Worm (Caenorhabditis elegans): Measurements from ENCODE around the gene C29F7.1.

The C29F7.1 gene

DNA sequence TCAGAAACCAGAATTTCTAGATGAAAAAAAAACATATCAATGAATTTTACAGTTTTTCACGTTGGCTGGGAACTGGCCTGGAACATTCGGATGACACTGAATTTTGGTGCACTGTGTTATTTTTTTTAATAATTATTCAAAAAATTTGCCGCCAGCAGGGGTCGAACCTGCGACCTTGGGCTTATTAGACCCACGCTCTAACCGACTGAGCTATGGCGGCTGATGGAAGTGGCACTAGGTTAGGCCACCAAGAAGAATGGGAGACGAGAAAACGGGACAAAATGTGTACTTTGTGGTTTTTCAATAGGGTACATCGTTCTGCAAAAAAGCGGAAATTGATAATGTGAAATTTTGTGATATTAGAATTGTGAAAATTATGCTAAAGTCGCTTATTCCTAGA, 5.2 kb downstream of the C29F7.1 start (continued):
- TF ChIP-seq zfp-3 (GFP tag; conservative IDR thresholded peaks at IDR 0.05), result 0 out of 2 replicates have a peak, but pooled peaks have one; percentile 39
- peak; percentile 71; the same call in 1 of the 2 replicates for TF ChIP-seq arid-1 (GFP tag; conservative IDR thresholded peaks at IDR 0.05)
- no peak for TF ChIP-seq unc-62 (GFP tag; optimal IDR thresholded peaks at IDR 0.05 in 1 of 2)
- no peak for TF ChIP-seq unc-62 (tag; optimal IDR thresholded peaks at IDR 0.05)
- peak; percentile 58 for TF ChIP-seq hlh-11 (tag; optimal IDR thresholded peaks at IDR 0.05)
- TF ChIP-seq dmd-9 (GFP tag; IDR thresholded peaks at IDR 0.05), result 0 out of 2 replicates have a peak, but pooled peaks have one; percentile 35
- no peak for TF ChIP-seq php-3 (GFP tag; IDR thresholded peaks at IDR 0.05)
- TF ChIP-seq nhr-28 (tag; optimal IDR thresholded peaks at IDR 0.05), result peak; percentile 43
- 0 out of 2 replicates have a peak, but pooled peaks have one; percentile 58 for TF ChIP-seq nhr-41 (GFP tag; IDR thresholded peaks at IDR 0.05)
- peak; percentile 59; the same call in 1 of the 2 replicates for TF ChIP-seq lin-1 (GFP tag; IDR thresholded peaks at IDR 0.05)
- TF ChIP-seq nhr-48 (tag; optimal IDR thresholded peaks at IDR 0.05), result peak; percentile 34
- 0 out of 2 replicates have a peak, but pooled peaks have one; percentile 24 for TF ChIP-seq mdt-29 (GFP tag; IDR thresholded peaks at IDR 0.05)
- TF ChIP-seq Y5F2A.4 (GFP tag; optimal IDR thresholded peaks at IDR 0.05), result no peak
- TF ChIP-seq spr-1 (tag; optimal IDR thresholded peaks at IDR 0.05), result peak; percentile 13
- no peak for TF ChIP-seq hif-1 (tag; optimal IDR thresholded peaks at IDR 0.05)
- no peak for TF ChIP-seq ceh-82 (tag; optimal IDR thresholded peaks at IDR 0.05)
- TF ChIP-seq nhr-77 (tag; optimal IDR thresholded peaks at IDR 0.05), result peak; percentile 14
- peak; percentile 35 for TF ChIP-seq duxl-1 (tag; optimal IDR thresholded peaks at IDR 0.05; ENCODE audit: poor library complexity)
- no peak for TF ChIP-seq mep-1 (tag; optimal IDR thresholded peaks at IDR 0.05)
- TF ChIP-seq daf-12 (tag; optimal IDR thresholded peaks at IDR 0.05), result no peak
- TF ChIP-seq lir-3 (tag; optimal IDR thresholded peaks at IDR 0.05), result peak; percentile 21
- TF ChIP-seq zip-2 (tag; optimal IDR thresholded peaks at IDR 0.05), result no peak
- TF ChIP-seq ces-1 (GFP tag; optimal IDR thresholded peaks at IDR 0.05), result no peak
- no peak for TF ChIP-seq ceh-20 (GFP tag; IDR thresholded peaks at IDR 0.05)
- peak; percentile 70 for TF ChIP-seq mes-2 (tag; optimal IDR thresholded peaks at IDR 0.05; ENCODE audit: poor library complexity, severe bottlenecking)
- TF ChIP-seq snpc-1.2 (GFP tag; IDR thresholded peaks at IDR 0.05), result peak; percentile 67
- 0 out of 2 replicates have a peak, but pooled peaks have one; percentile 17 for TF ChIP-seq dmd-8 (GFP tag; IDR thresholded peaks at IDR 0.05)
- peak in 1 of 2 experiments; percentile 74; a peak in 1 of 4 replicates for TF ChIP-seq madf-5 (GFP tag; IDR thresholded peaks at IDR 0.05)
- TF ChIP-seq mxl-2 (GFP tag; conservative IDR thresholded peaks at IDR 0.05), result no peak
- peak; percentile 35 for TF ChIP-seq dve-1 (tag; optimal IDR thresholded peaks at IDR 0.05; ENCODE audit: insufficient read depth)
- peak; percentile 65 for TF ChIP-seq hmg-1.1 (GFP tag; IDR thresholded peaks at IDR 0.05)
- peak; percentile 53; the same call in 1 of the 2 replicates for TF ChIP-seq daf-8 (GFP tag; IDR thresholded peaks at IDR 0.05)
- TF ChIP-seq saeg-2 (GFP tag; IDR thresholded peaks at IDR 0.05), result no peak
- no peak for TF ChIP-seq T20F7.1 (GFP tag; optimal IDR thresholded peaks at IDR 0.05)
- no peak for TF ChIP-seq Y75B8A.6 (GFP tag; IDR thresholded peaks at IDR 0.05)
- 0 out of 2 replicates have a peak, but pooled peaks have one; percentile 28 for TF ChIP-seq D1046.2 (GFP tag; IDR thresholded peaks at IDR 0.05)
- TF ChIP-seq ZK337.2 (GFP tag; IDR thresholded peaks at IDR 0.05), result 0 out of 2 replicates have a peak, but pooled peaks have one; percentile 19
- 0 out of 2 replicates have a peak, but pooled peaks have one; percentile 38 for TF ChIP-seq madf-9 (GFP tag; conservative IDR thresholded peaks at IDR 0.05)
- peak in 1 of 2 experiments; percentile 70 for TF ChIP-seq daf-16 (GFP tag; optimal IDR thresholded peaks at IDR 0.05)
- no peak for TF ChIP-seq daf-16 (tag; optimal IDR thresholded peaks at IDR 0.05)
- no peak for TF ChIP-seq attf-4 (tag; optimal IDR thresholded peaks at IDR 0.05)
- TF ChIP-seq nhr-11 (tag; optimal IDR thresholded peaks at IDR 0.05), result no peak
- TF ChIP-seq F49E8.2 (tag; optimal IDR thresholded peaks at IDR 0.05; ENCODE audit: borderline replicate concordance), result no peak
- peak; percentile 45 for TF ChIP-seq rbr-2 (tag; optimal IDR thresholded peaks at IDR 0.05)
- peak; percentile 90 for TF ChIP-seq vab-7 (GFP tag; IDR thresholded peaks at IDR 0.05)
- no peak for TF ChIP-seq tag-97 (GFP tag; IDR thresholded peaks at IDR 0.05)
- TF ChIP-seq nhr-102 (tag; optimal IDR thresholded peaks at IDR 0.05), result peak; percentile 49
